Fruit fly (Drosophila melanogaster): ENCODE results near the gene Eno.

Eno gene

dm6 chr2L:1738054-1738453 is 8.6 kb upstream of the Eno start:
- no peak for TF ChIP-seq bab1 (GFP tag; optimal IDR thresholded peaks at IDR 0.05)
- TF ChIP-seq toe (GFP tag; optimal IDR thresholded peaks at IDR 0.05), result no peak
- no peak for TF ChIP-seq kay (GFP tag; ENCODE audit: borderline replicate concordance)
- no peak for TF ChIP-seq tj (GFP tag; optimal IDR thresholded peaks at IDR 0.05)
- no peak for TF ChIP-seq CG5204 (GFP tag; optimal IDR thresholded peaks at IDR 0.05)
- no peak for TF ChIP-seq ovo (GFP tag; optimal IDR thresholded peaks at IDR 0.05)

dm6 chr2L:1737057-1737581 is 7.7 kb upstream of the Eno start:
- TF ChIP-seq Crg-1 (GFP tag; optimal IDR thresholded peaks at IDR 0.05), result no peak
- TF ChIP-seq CG7045 (GFP tag; optimal IDR thresholded peaks at IDR 0.05), result no peak
- TF ChIP-seq CG5204 (GFP tag; optimal IDR thresholded peaks at IDR 0.05), result peak; percentile 21
- peak; percentile 70 for TF ChIP-seq Mnt (GFP tag; optimal IDR thresholded peaks at IDR 0.05)
- TF ChIP-seq Clk (GFP tag; optimal IDR thresholded peaks at IDR 0.05), result no peak
- TF ChIP-seq CG14711 (tag; optimal IDR thresholded peaks at IDR 0.05), result peak; percentile 67
- peak; percentile 35 for TF ChIP-seq tj (GFP tag; optimal IDR thresholded peaks at IDR 0.05)
- TF ChIP-seq Hr96 (GFP tag; optimal IDR thresholded peaks at IDR 0.05), result peak; percentile 26
- no peak for TF ChIP-seq CG12768 (GFP tag; optimal IDR thresholded peaks at IDR 0.05)
- no peak for TF ChIP-seq cic (GFP tag; optimal IDR thresholded peaks at IDR 0.05)
- TF ChIP-seq ovo (GFP tag; optimal IDR thresholded peaks at IDR 0.05), result no peak
- TF ChIP-seq CG33017 (tag; optimal IDR thresholded peaks at IDR 0.05), result peak; percentile 10
- TF ChIP-seq CG7101 (tag; optimal IDR thresholded peaks at IDR 0.05), result peak; percentile 50
- TF ChIP-seq CG11617 (GFP tag; optimal IDR thresholded peaks at IDR 0.05), result no peak
- TF ChIP-seq toe (GFP tag; optimal IDR thresholded peaks at IDR 0.05), result no peak
- TF ChIP-seq kay (GFP tag; ENCODE audit: borderline replicate concordance), result no peak
- TF ChIP-seq cnc (optimal IDR thresholded peaks at IDR 0.05), result no peak
- peak; percentile 71 for TF ChIP-seq bab1 (GFP tag; optimal IDR thresholded peaks at IDR 0.05)
- peak; percentile 57 for TF ChIP-seq pad (GFP tag; optimal IDR thresholded peaks at IDR 0.05)
- TF ChIP-seq CG1620 (GFP tag; optimal IDR thresholded peaks at IDR 0.05), result no peak

dm6 chr2L:1735133-1735532 is 5.7 kb upstream of the Eno start:
- TF ChIP-seq CG5204 (GFP tag; optimal IDR thresholded peaks at IDR 0.05) (no peak), tj (GFP tag; optimal IDR thresholded peaks at IDR 0.05) (no peak), bab1 (GFP tag; optimal IDR thresholded peaks at IDR 0.05) (no peak), CG14711 (tag; optimal IDR thresholded peaks at IDR 0.05) (no peak), pad (GFP tag; optimal IDR thresholded peaks at IDR 0.05) (no peak), kay (GFP tag; ENCODE audit: borderline replicate concordance) (no peak), CG1620 (GFP tag; optimal IDR thresholded peaks at IDR 0.05) (no peak), CG12768 (GFP tag; optimal IDR thresholded peaks at IDR 0.05) (no peak), cnc (optimal IDR thresholded peaks at IDR 0.05) (no peak), Hr96 (GFP tag; optimal IDR thresholded peaks at IDR 0.05) (no peak), CG33017 (tag; optimal IDR thresholded peaks at IDR 0.05) (no peak), cic (GFP tag; optimal IDR thresholded peaks at IDR 0.05) (no peak), Crg-1 (GFP tag; optimal IDR thresholded peaks at IDR 0.05) (no peak), ovo (GFP tag; optimal IDR thresholded peaks at IDR 0.05) (no peak), toe (GFP tag; optimal IDR thresholded peaks at IDR 0.05) (no peak), Mnt (GFP tag; optimal IDR thresholded peaks at IDR 0.05) (no peak), CG7101 (tag; optimal IDR thresholded peaks at IDR 0.05) (no peak)

- no peak for TF ChIP-seq tj (GFP tag; optimal IDR thresholded peaks at IDR 0.05)
- no peak for TF ChIP-seq ovo (GFP tag; optimal IDR thresholded peaks at IDR 0.05)
- no peak for TF ChIP-seq CG7045 (GFP tag; optimal IDR thresholded peaks at IDR 0.05)
- no peak for TF ChIP-seq CG12768 (GFP tag; optimal IDR thresholded peaks at IDR 0.05)
- no peak for TF ChIP-seq Crg-1 (GFP tag; optimal IDR thresholded peaks at IDR 0.05)
- TF ChIP-seq cic (GFP tag; optimal IDR thresholded peaks at IDR 0.05), result no peak
- TF ChIP-seq pad (GFP tag; optimal IDR thresholded peaks at IDR 0.05), result no peak
- no peak for TF ChIP-seq CG14711 (tag; optimal IDR thresholded peaks at IDR 0.05)
- TF ChIP-seq Clk (GFP tag; optimal IDR thresholded peaks at IDR 0.05), result no peak
- TF ChIP-seq CG33017 (tag; optimal IDR thresholded peaks at IDR 0.05), result no peak
Observed at dm6 chr2L:1733155-1733813, 3.8 kb upstream of the Eno start.

- peak; percentile 17 for TF ChIP-seq pad (GFP tag; optimal IDR thresholded peaks at IDR 0.05)
- TF ChIP-seq toe (GFP tag; optimal IDR thresholded peaks at IDR 0.05), result no peak
- TF ChIP-seq kay (GFP tag; ENCODE audit: borderline replicate concordance), result no peak
- no peak for TF ChIP-seq cnc (optimal IDR thresholded peaks at IDR 0.05)
- TF ChIP-seq CG33017 (tag; optimal IDR thresholded peaks at IDR 0.05), result peak; percentile 68
- no peak for TF ChIP-seq CG11617 (GFP tag; optimal IDR thresholded peaks at IDR 0.05)
- peak; percentile 69 for TF ChIP-seq Crg-1 (GFP tag; optimal IDR thresholded peaks at IDR 0.05)
- no peak for TF ChIP-seq Hr96 (GFP tag; optimal IDR thresholded peaks at IDR 0.05)
- peak; percentile 18 for TF ChIP-seq cic (GFP tag; optimal IDR thresholded peaks at IDR 0.05)
- TF ChIP-seq CG5204 (GFP tag; optimal IDR thresholded peaks at IDR 0.05), result no peak
- TF ChIP-seq CG7101 (tag; optimal IDR thresholded peaks at IDR 0.05), result peak; percentile 49
- TF ChIP-seq CG14711 (tag; optimal IDR thresholded peaks at IDR 0.05), result peak; percentile 48
- no peak for TF ChIP-seq CG12768 (GFP tag; optimal IDR thresholded peaks at IDR 0.05)
- peak; percentile 80 for TF ChIP-seq Mnt (GFP tag; optimal IDR thresholded peaks at IDR 0.05)
- TF ChIP-seq tj (GFP tag; optimal IDR thresholded peaks at IDR 0.05), result no peak
Observed at dm6 chr2L:1732189-1732588, 2.8 kb upstream of the Eno start, which contains the start of the genes CG17652 and CG17646. CG17652 (minus strand) TSS chr2L:1732356. CG17646 (plus strand) TSS chr2L:1732524.

dm6 chr2L:1730914-1731313 is 1.5 kb upstream of the Eno start:
- TF ChIP-seq CG11617 (GFP tag; optimal IDR thresholded peaks at IDR 0.05) (peak; percentile 53), bab1 (GFP tag; optimal IDR thresholded peaks at IDR 0.05) (no peak), Clk (GFP tag; optimal IDR thresholded peaks at IDR 0.05) (no peak), Hr96 (GFP tag; optimal IDR thresholded peaks at IDR 0.05) (no peak), ovo (GFP tag; optimal IDR thresholded peaks at IDR 0.05) (no peak), CG7045 (GFP tag; optimal IDR thresholded peaks at IDR 0.05) (peak; percentile 43), kay (GFP tag; ENCODE audit: borderline replicate concordance) (no peak), CG7101 (tag; optimal IDR thresholded peaks at IDR 0.05) (peak; percentile 5), CG12768 (GFP tag; optimal IDR thresholded peaks at IDR 0.05) (no peak), toe (GFP tag; optimal IDR thresholded peaks at IDR 0.05) (no peak), cnc (optimal IDR thresholded peaks at IDR 0.05) (no peak), cic (GFP tag; optimal IDR thresholded peaks at IDR 0.05) (peak; percentile 89), Mnt (GFP tag; optimal IDR thresholded peaks at IDR 0.05) (peak; percentile 58), pad (GFP tag; optimal IDR thresholded peaks at IDR 0.05) (no peak), CG14711 (tag; optimal IDR thresholded peaks at IDR 0.05) (no peak), Crg-1 (GFP tag; optimal IDR thresholded peaks at IDR 0.05) (no peak), CG1620 (GFP tag; optimal IDR thresholded peaks at IDR 0.05) (no peak), CG33017 (tag; optimal IDR thresholded peaks at IDR 0.05) (peak; percentile 64), tj (GFP tag; optimal IDR thresholded peaks at IDR 0.05) (no peak), CG5204 (GFP tag; optimal IDR thresholded peaks at IDR 0.05) (no peak)
